Fruit fly (Drosophila melanogaster): ENCODE data around the gene CG9926.

The CG9926 gene

DNA sequence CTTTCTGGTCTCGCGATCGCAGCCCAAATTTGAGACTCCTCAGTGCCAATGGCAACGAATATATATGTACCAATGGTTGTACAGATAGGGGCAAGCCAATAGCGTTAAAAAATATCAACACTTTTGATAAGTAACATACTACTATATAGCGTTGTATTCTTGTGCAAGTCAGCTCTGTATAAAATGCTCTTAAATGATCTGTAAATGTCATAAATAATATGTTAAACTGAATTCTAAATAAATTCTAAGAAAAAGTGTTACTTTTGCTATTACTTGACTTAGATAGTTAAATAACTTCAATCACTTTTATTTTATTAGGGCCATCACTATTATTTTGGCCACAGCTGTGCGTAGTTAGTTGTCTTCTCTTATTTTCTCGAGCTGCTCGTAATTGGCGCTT lies 16.3 kb downstream of the CG9926 start (continued):
- TF ChIP-seq Eip75B (GFP tag; optimal IDR thresholded peaks at IDR 0.05) (no peak), CG15336 (GFP tag; IDR thresholded peaks at IDR 0.05) (no peak), CG7368 (GFP tag; optimal IDR thresholded peaks at IDR 0.05) (no peak), CG6854 (GFP tag; optimal IDR thresholded peaks at IDR 0.05) (no peak), CG34406 (GFP tag; optimal IDR thresholded peaks at IDR 0.05) (peak; percentile 70), dac (GFP tag; optimal IDR thresholded peaks at IDR 0.05) (no peak), CG16779 (tag; optimal IDR thresholded peaks at IDR 0.05) (no peak), Ets96B (tag; optimal IDR thresholded peaks at IDR 0.05) (peak; percentile 58)

DNA sequence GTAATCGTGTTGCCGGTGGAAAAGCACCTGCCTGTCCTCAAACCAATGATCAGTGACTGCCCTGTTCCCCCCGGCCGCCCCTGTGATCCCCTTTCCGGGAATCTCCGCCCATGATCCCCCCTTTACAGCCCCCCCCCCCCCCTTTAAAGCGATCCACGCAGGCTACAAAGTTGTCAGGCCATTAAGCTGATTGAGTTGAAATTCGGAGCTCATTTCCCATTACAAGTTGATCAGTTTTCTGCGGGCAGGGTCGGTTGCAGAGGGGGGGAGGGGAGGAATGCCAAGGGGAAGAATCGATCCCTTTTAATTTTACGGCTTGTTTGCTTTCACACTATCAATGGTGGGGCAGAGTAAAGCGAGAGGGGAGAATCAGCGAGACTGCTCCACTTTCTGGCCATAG lies 17.0 kb downstream of the CG9926 start:
- no peak for TF ChIP-seq Eip75B (GFP tag; optimal IDR thresholded peaks at IDR 0.05)
- no peak for TF ChIP-seq Hr38 (GFP tag; optimal IDR thresholded peaks at IDR 0.05)
- no peak for TF ChIP-seq Sox102F (GFP tag; optimal IDR thresholded peaks at IDR 0.05)
- TF ChIP-seq dsx (GFP tag; optimal IDR thresholded peaks at IDR 0.05; ENCODE audit: poor library complexity, severe bottlenecking) = peak; percentile 91
- TF ChIP-seq eg (GFP tag; IDR thresholded peaks at IDR 0.05) = no peak
- no peak for TF ChIP-seq CG34406 (GFP tag; optimal IDR thresholded peaks at IDR 0.05)

dm6 chr3R:13931813-13932212 lies 19.1 kb downstream of the CG9926 start:
- TF ChIP-seq CG3919 (GFP tag; optimal IDR thresholded peaks at IDR 0.05) (peak; percentile 5), eg (GFP tag; IDR thresholded peaks at IDR 0.05) (no peak), lz (GFP tag; optimal IDR thresholded peaks at IDR 0.05) (peak; percentile 49), Lpt (GFP tag; optimal IDR thresholded peaks at IDR 0.05) (no peak), Hr38 (GFP tag; optimal IDR thresholded peaks at IDR 0.05) (no peak), CG9139 (GFP tag; optimal IDR thresholded peaks at IDR 0.05) (no peak), CG10669 (GFP tag; optimal IDR thresholded peaks at IDR 0.05) (no peak), pdm3 (GFP tag; optimal IDR thresholded peaks at IDR 0.05) (peak; percentile 26), CG7368 (GFP tag; optimal IDR thresholded peaks at IDR 0.05) (no peak), topi (GFP tag; optimal IDR thresholded peaks at IDR 0.05) (peak; percentile 57), CG11294 (GFP tag; IDR thresholded peaks at IDR 0.05) (no peak), CG6163 (GFP tag; IDR thresholded peaks at IDR 0.05) (no peak), CG8319 (GFP tag; optimal IDR thresholded peaks at IDR 0.05) (no peak), Smox (GFP tag; optimal IDR thresholded peaks at IDR 0.05) (peak; percentile 61), Eip75B (GFP tag; optimal IDR thresholded peaks at IDR 0.05) (no peak), salr (GFP tag; optimal IDR thresholded peaks at IDR 0.05) (no peak), Hr39 (GFP tag; optimal IDR thresholded peaks at IDR 0.05) (peak; percentile 53), Blimp-1 (GFP tag; optimal IDR thresholded peaks at IDR 0.05) (no peak), ss (GFP tag; optimal IDR thresholded peaks at IDR 0.05) (no peak), CG6808 (GFP tag; optimal IDR thresholded peaks at IDR 0.05) (no peak), esn (GFP tag; optimal IDR thresholded peaks at IDR 0.05) (peak; percentile 61), spab (GFP tag; optimal IDR thresholded peaks at IDR 0.05) (no peak), CG34406 (GFP tag; optimal IDR thresholded peaks at IDR 0.05) (peak; percentile 31), Sox102F (GFP tag; optimal IDR thresholded peaks at IDR 0.05) (peak; percentile 53), cyc (GFP tag; optimal IDR thresholded peaks at IDR 0.05) (peak; percentile 10), vri (GFP tag; optimal IDR thresholded peaks at IDR 0.05) (peak; percentile 27), CG6276 (GFP tag; optimal IDR thresholded peaks at IDR 0.05) (no peak), Gug (GFP tag; IDR thresholded peaks at IDR 0.05) (no peak), net (GFP tag; optimal IDR thresholded peaks at IDR 0.05) (no peak), fkh (GFP tag; optimal IDR thresholded peaks at IDR 0.05) (no peak), CG11762 (GFP tag; optimal IDR thresholded peaks at IDR 0.05; ENCODE audit: insufficient read depth) (no peak), CG31627 (GFP tag; optimal IDR thresholded peaks at IDR 0.05) (peak; percentile 57), Ets21C (GFP tag; optimal IDR thresholded peaks at IDR 0.05) (peak; percentile 39), acj6 (GFP tag; optimal IDR thresholded peaks at IDR 0.05) (peak; percentile 48), CG8119 (GFP tag; IDR thresholded peaks at IDR 0.05) (0 out of 3 replicates have a peak, but pooled peaks have one; percentile 22), CG32006 (GFP tag; optimal IDR thresholded peaks at IDR 0.05) (peak; percentile 22), CG4318 (GFP tag; optimal IDR thresholded peaks at IDR 0.05) (no peak), Met (GFP tag; optimal IDR thresholded peaks at IDR 0.05) (peak; percentile 73), achi (GFP tag; optimal IDR thresholded peaks at IDR 0.05) (peak; percentile 53), Eip78C (GFP tag) (peak; percentile 88), svp (GFP tag) (peak; percentile 80), Eip93F (GFP tag; optimal IDR thresholded peaks at IDR 0.05) (no peak)

Data from whole organism, prepupa.